Fruit fly (Drosophila melanogaster): ENCODE results near the gene CG31937.

CG31937 gene

DNA sequence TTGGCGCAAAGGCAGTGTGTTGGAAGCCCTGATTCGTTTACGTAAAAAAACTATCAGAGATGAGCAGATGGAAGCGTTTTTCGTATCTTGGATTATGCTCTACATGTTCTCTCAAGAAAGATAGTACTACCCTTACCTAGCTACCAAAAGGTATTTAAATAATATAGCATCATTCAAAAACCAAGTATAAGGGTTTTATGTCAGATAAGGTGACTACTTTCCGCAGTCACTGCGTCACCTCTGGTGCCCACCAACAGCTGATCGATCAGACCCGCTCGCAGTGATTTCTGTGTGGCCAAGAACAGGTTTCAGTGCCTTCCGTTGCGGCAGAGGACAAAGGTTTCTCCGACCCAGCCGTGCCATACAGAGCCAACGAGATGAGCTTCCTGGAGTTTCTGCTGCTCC, at the start of gene CG31937, which contains the start of gene Eno (continued):
- no peak for TF ChIP-seq D19A (tag; optimal IDR thresholded peaks at IDR 0.05)
- no peak for TF ChIP-seq her (GFP tag; optimal IDR thresholded peaks at IDR 0.05)
- peak; percentile 22 to 98 for TF ChIP-seq Pdp1 (GFP tag; optimal IDR thresholded peaks at IDR 0.05)
- 0 out of 4 replicates have a peak, but pooled peaks have one; percentile 32 for TF ChIP-seq Dll (GFP tag; IDR thresholded peaks at IDR 0.05; ENCODE audit: partially characterized antibody)
- TF ChIP-seq Med (GFP tag): peak; percentile 85
- no peak for TF ChIP-seq Dad (GFP tag; optimal IDR thresholded peaks at IDR 0.05)
- TF ChIP-seq CG9932 (GFP tag; IDR thresholded peaks at IDR 0.05): peak; percentile 83
- TF ChIP-seq PHDP (tag; optimal IDR thresholded peaks at IDR 0.05): peak; percentile 60
- 0 out of 3 replicates have a peak, but pooled peaks have one; percentile 31 for TF ChIP-seq CG11695 (GFP tag; IDR thresholded peaks at IDR 0.05)
- peak; percentile 53 for TF ChIP-seq HHEX (GFP tag; optimal IDR thresholded peaks at IDR 0.05)
- TF ChIP-seq CG2678 (tag; optimal IDR thresholded peaks at IDR 0.05): peak; percentile 61
- TF ChIP-seq Ssrp (tag; optimal IDR thresholded peaks at IDR 0.05): no peak
- peak; percentile 36 for TF ChIP-seq mirr (GFP tag; optimal IDR thresholded peaks at IDR 0.05)
- TF ChIP-seq pita (GFP tag; optimal IDR thresholded peaks at IDR 0.05): no peak
- TF ChIP-seq Trl (optimal IDR thresholded peaks at IDR 0.05): no peak
- no peak for TF ChIP-seq Trl (GFP tag; optimal IDR thresholded peaks at IDR 0.05)
- TF ChIP-seq CG17829 (tag; optimal IDR thresholded peaks at IDR 0.05): peak; percentile 4
- peak; percentile 58 for TF ChIP-seq zfh2 (GFP tag; optimal IDR thresholded peaks at IDR 0.05)
- TF ChIP-seq shn (GFP tag; optimal IDR thresholded peaks at IDR 0.05): peak; percentile 43
- no peak for TF ChIP-seq gce (GFP tag; IDR thresholded peaks at IDR 0.05)
- peak; percentile 38 for TF ChIP-seq CoRest (tag; optimal IDR thresholded peaks at IDR 0.05)
- no peak for TF ChIP-seq CG16813 (GFP tag; IDR thresholded peaks at IDR 0.05; ENCODE audit: partially characterized antibody)
- TF ChIP-seq CG9817 (tag; optimal IDR thresholded peaks at IDR 0.05): peak; percentile 53
- no peak for TF ChIP-seq CG42726 (GFP tag; IDR thresholded peaks at IDR 0.05; ENCODE audit: partially characterized antibody)
- TF ChIP-seq CG10366 (GFP tag; IDR thresholded peaks at IDR 0.05): peak; percentile 18; the same call in 1 of the 2 replicates
- TF ChIP-seq dmrt99B (tag; optimal IDR thresholded peaks at IDR 0.05): peak; percentile 40
- no peak for TF ChIP-seq zen (tag; optimal IDR thresholded peaks at IDR 0.05)
- TF ChIP-seq CG7963 (GFP tag; IDR thresholded peaks at IDR 0.05; ENCODE audit: partially characterized antibody): no peak
- no peak for TF ChIP-seq gsb-n (tag; optimal IDR thresholded peaks at IDR 0.05)
- TF ChIP-seq run (tag; optimal IDR thresholded peaks at IDR 0.05): no peak
- TF ChIP-seq cas (GFP tag; IDR thresholded peaks at IDR 0.05): no peak
- TF ChIP-seq ase (GFP tag; IDR thresholded peaks at IDR 0.05): peak; percentile 39; the same call in 1 of the 3 replicates
- TF ChIP-seq Vsx1 (GFP tag; optimal IDR thresholded peaks at IDR 0.05): no peak
- TF ChIP-seq amos (GFP tag; IDR thresholded peaks at IDR 0.05; ENCODE audit: partially characterized antibody): no peak
- peak; percentile 65 for TF ChIP-seq Chrac-16 (GFP tag; optimal IDR thresholded peaks at IDR 0.05)
- no peak for TF ChIP-seq CG17361 (GFP tag; IDR thresholded peaks at IDR 0.05)
- no peak for TF ChIP-seq hb (GFP tag; IDR thresholded peaks at IDR 0.05; ENCODE audit: partially characterized antibody)
- TF ChIP-seq CG4820 (GFP tag; optimal IDR thresholded peaks at IDR 0.05): peak; percentile 0
- TF ChIP-seq fd64A (GFP tag; optimal IDR thresholded peaks at IDR 0.05): no peak
- TF ChIP-seq croc (GFP tag; conservative IDR thresholded peaks at IDR 0.05): 0 out of 3 replicates have a peak, but pooled peaks have one; percentile 21
- TF ChIP-seq twi (tag; optimal IDR thresholded peaks at IDR 0.05): no peak
- no peak for TF ChIP-seq CG6254 (GFP tag; optimal IDR thresholded peaks at IDR 0.05)
- peak; percentile 45 for TF ChIP-seq NfI (GFP tag; optimal IDR thresholded peaks at IDR 0.05)
- peak; percentile 39 for TF ChIP-seq CG18599 (GFP tag; optimal IDR thresholded peaks at IDR 0.05)
- TF ChIP-seq CG32767 (GFP tag; IDR thresholded peaks at IDR 0.05): no peak
- peak; percentile 72; the same call in 1 of the 3 replicates for TF ChIP-seq dysf (GFP tag; IDR thresholded peaks at IDR 0.05)
- no peak for TF ChIP-seq CG6765 (GFP tag; optimal IDR thresholded peaks at IDR 0.05)
- TF ChIP-seq sug (tag; optimal IDR thresholded peaks at IDR 0.05): peak; percentile 68
- no peak for TF ChIP-seq CG12299 (tag; optimal IDR thresholded peaks at IDR 0.05)
- TF ChIP-seq CG34376 (GFP tag; optimal IDR thresholded peaks at IDR 0.05): peak; percentile 54

Measured in whole organism, embryonic.